Fruit fly (Drosophila melanogaster) whole organism, wandering third instar larva: ENCODE data around the gene bb8.

Experiments used
- Abd-B ChIP-seq: fragments of >200 bp; optimal IDR thresholded peaks from 2 replicates; lab custom pipeline; 2017; ENCODE audit warnings: missing biosample characterization, missing genetic modification characterization
- CG32264 ChIP-seq: fragments of 200-800 bp; sonication (Bioruptor generic); optimal IDR thresholded peaks from 2 replicates; lab custom pipeline; 2016; ENCODE audit warnings: missing biosample characterization, missing genetic modification characterization
- CG9705 ChIP-seq: fragments of 200-800 bp; sonication (Bioruptor generic); optimal IDR thresholded peaks from 2 replicates; lab custom pipeline; 2018; ENCODE audit warnings: missing biosample characterization, mild to moderate bottlenecking, missing genetic modification characterization
- CrebA ChIP-seq: fragments of 200-800 bp; sonication (Bioruptor generic); optimal IDR thresholded peaks from 2 replicates; lab custom pipeline; 2016; ENCODE audit warnings: missing biosample characterization, mild to moderate bottlenecking, missing genetic modification characterization, borderline replicate concordance
- Dfd ChIP-seq: fragments of >200 bp; optimal IDR thresholded peaks from 2 replicates; lab custom pipeline; 2017; ENCODE audit warnings: missing biosample characterization, missing genetic modification characterization
- GATAd ChIP-seq: sonication (Bioruptor generic); optimal IDR thresholded peaks from 2 replicates; lab custom pipeline; 2016; ENCODE audit warnings: missing biosample characterization, missing genetic modification characterization
- HLH106 ChIP-seq: fragments of 200-800 bp; optimal IDR thresholded peaks from 3 replicates; lab custom pipeline; 2019; ENCODE audit warnings: missing biosample characterization, mild to moderate bottlenecking, missing genetic modification characterization, moderate library complexity
- Hr78 ChIP-seq: fragments of >200 bp; optimal IDR thresholded peaks from 2 replicates; lab custom pipeline; 2017; ENCODE audit warnings: missing biosample characterization, missing genetic modification characterization
- Hr83 ChIP-seq: fragments of 200-300 bp; sonication (Bioruptor generic); optimal IDR thresholded peaks from 2 replicates; lab custom pipeline; 2016; ENCODE audit warnings: missing biosample characterization, mild to moderate bottlenecking, missing genetic modification characterization, moderate library complexity; ENCODE audit not compliant: poor library complexity, severe bottlenecking
- Jra ChIP-seq: sonication (Bioruptor generic); optimal IDR thresholded peaks from 2 replicates; lab custom pipeline; 2016; ENCODE audit warnings: missing biosample characterization, missing genetic modification characterization
- Mio ChIP-seq: sonication (Bioruptor generic); optimal IDR thresholded peaks from 2 replicates; lab custom pipeline; 2016; ENCODE audit warnings: missing biosample characterization, missing genetic modification characterization
- Myc ChIP-seq: fragments of >200 bp; optimal IDR thresholded peaks from 2 replicates; lab custom pipeline; 2017
- N ChIP-seq: fragments of >200 bp; optimal IDR thresholded peaks from 2 replicates; lab custom pipeline; 2018; ENCODE audit warnings: missing biosample characterization, missing external identifiers, missing genetic modification characterization
- OdsH ChIP-seq: fragments of 200-800 bp; sonication (Bioruptor generic); optimal IDR thresholded peaks from 2 replicates; lab custom pipeline; 2016; ENCODE audit warnings: missing biosample characterization, mild to moderate bottlenecking, missing genetic modification characterization
- Rel ChIP-seq, 2 experiments: fragments of 200-800 bp; sonication (Bioruptor generic) in 1 of 2; optimal IDR thresholded peaks; 2 replicates in 1 of 2; 3 replicates in 1 of 2; lab custom pipeline; 2016 to 2019; ENCODE audit warnings: mild to moderate bottlenecking in 2 of 2, missing biosample characterization in 2 of 2, missing genetic modification characterization in 2 of 2, moderate library complexity in 1 of 2
- Sp1 ChIP-seq: fragments of 200-800 bp; sonication (Bioruptor generic); optimal IDR thresholded peaks from 3 replicates; lab custom pipeline; 2019; ENCODE audit warnings: missing biosample characterization, mild to moderate bottlenecking, missing genetic modification characterization, moderate library complexity
- Vsx2 ChIP-seq: fragments of 200-300, 225-300 bp; sonication (Bioruptor generic); optimal IDR thresholded peaks from 2 replicates; lab custom pipeline; 2018; ENCODE audit warnings: missing biosample characterization, missing genetic modification characterization; ENCODE audit not compliant: partially characterized antibody
- br ChIP-seq: fragments of 200-800 bp; sonication (Bioruptor generic); optimal IDR thresholded peaks from 2 replicates; lab custom pipeline; 2016; ENCODE audit warnings: missing biosample characterization, missing genetic modification characterization
- dl ChIP-seq, 2 experiments: fragments of 175-275, 200-275 bp in 1 of 2; fragments of 200-275 bp in 1 of 2; sonication (Bioruptor generic); optimal IDR thresholded peaks; lab custom pipeline; 2018; ENCODE audit warnings: mild to moderate bottlenecking in 2 of 2, missing biosample characterization in 2 of 2, missing genetic modification characterization in 2 of 2, moderate library complexity in 2 of 2; ENCODE audit not compliant: partially characterized antibody in 2 of 2, insufficient read depth in 1 of 2
- dmrt93B ChIP-seq: fragments of 200-800 bp; sonication (Bioruptor generic); optimal IDR thresholded peaks from 2 replicates; lab custom pipeline; 2018; ENCODE audit warnings: missing biosample characterization, mild to moderate bottlenecking, missing genetic modification characterization
- dsf ChIP-seq: sonication (Bioruptor generic); optimal IDR thresholded peaks from 2 replicates; lab custom pipeline; 2016; ENCODE audit warnings: missing biosample characterization, missing genetic modification characterization, borderline replicate concordance
- ey ChIP-seq: fragments of 200-800 bp; sonication (Bioruptor generic); optimal IDR thresholded peaks from 2 replicates; lab custom pipeline; 2016; ENCODE audit warnings: missing biosample characterization, missing genetic modification characterization
- fru ChIP-seq: fragments of 200-800 bp; sonication (Bioruptor generic); optimal IDR thresholded peaks from 3 replicates; lab custom pipeline; 2016; ENCODE audit warnings: missing biosample characterization, mild to moderate bottlenecking, missing genetic modification characterization
- h ChIP-seq: fragments of 200-800 bp; sonication (Bioruptor generic); optimal IDR thresholded peaks from 3 replicates; lab custom pipeline; 2016; ENCODE audit warnings: missing biosample characterization, mild to moderate bottlenecking, missing genetic modification characterization
- lola ChIP-seq: fragments of >200 bp; optimal IDR thresholded peaks from 2 replicates; lab custom pipeline; 2017; ENCODE audit warnings: missing biosample characterization, missing genetic modification characterization
- pan ChIP-seq: fragments of >200 bp; optimal IDR thresholded peaks from 2 replicates; lab custom pipeline; 2017
- rgr ChIP-seq: fragments of 200-800 bp; sonication (Bioruptor generic); optimal IDR thresholded peaks from 3 replicates; lab custom pipeline; 2016; ENCODE audit warnings: missing biosample characterization, mild to moderate bottlenecking, missing genetic modification characterization
- sage ChIP-seq: fragments of 200-800 bp; sonication (Bioruptor generic); optimal IDR thresholded peaks from 2 replicates; lab custom pipeline; 2016; ENCODE audit warnings: missing biosample characterization, mild to moderate bottlenecking, missing genetic modification characterization
- sv ChIP-seq: fragments of 200-800 bp; sonication (Bioruptor generic); optimal IDR thresholded peaks from 3 replicates; lab custom pipeline; 2016; ENCODE audit warnings: missing biosample characterization, missing genetic modification characterization
- tai ChIP-seq: sonication (Bioruptor generic); optimal IDR thresholded peaks from 2 replicates; lab custom pipeline; 2016; ENCODE audit warnings: missing biosample characterization, missing genetic modification characterization
- usp ChIP-seq: fragments of >200 bp; optimal IDR thresholded peaks from 2 replicates; lab custom pipeline; 2017; ENCODE audit warnings: missing biosample characterization, missing genetic modification characterization
- woc ChIP-seq: sonication (Bioruptor generic); optimal IDR thresholded peaks from 2 replicates; lab custom pipeline; 2016; ENCODE audit warnings: missing biosample characterization, mild to moderate bottlenecking, missing genetic modification characterization

bb8 gene

dm6 chr3R:23292267-23292666, 2.3 kb upstream of the bb8 start:
- no peak for TF ChIP-seq rgr (GFP tag; lab: Kevin White, UChicago)
- TF ChIP-seq br (GFP tag; lab: Kevin White, UChicago), result no peak
- TF ChIP-seq Mio (GFP tag; lab: Kevin White, UChicago), result no peak
- TF ChIP-seq CrebA, result no peak
- TF ChIP-seq lola, result no peak
- no peak for TF ChIP-seq GATAd (GFP tag; lab: Kevin White, UChicago)
- no peak for TF ChIP-seq Dfd (GFP tag; lab: Kevin White, UChicago)
- TF ChIP-seq dl (GFP tag; optimal IDR thresholded peaks at IDR 0.05; lab: Kevin White, UChicago; ENCODE audit: insufficient read depth in 1 of 2, partially characterized antibody in 2 of 2), result no peak
- no peak for TF ChIP-seq N (GFP tag; lab: Kevin White, UChicago)

DNA sequence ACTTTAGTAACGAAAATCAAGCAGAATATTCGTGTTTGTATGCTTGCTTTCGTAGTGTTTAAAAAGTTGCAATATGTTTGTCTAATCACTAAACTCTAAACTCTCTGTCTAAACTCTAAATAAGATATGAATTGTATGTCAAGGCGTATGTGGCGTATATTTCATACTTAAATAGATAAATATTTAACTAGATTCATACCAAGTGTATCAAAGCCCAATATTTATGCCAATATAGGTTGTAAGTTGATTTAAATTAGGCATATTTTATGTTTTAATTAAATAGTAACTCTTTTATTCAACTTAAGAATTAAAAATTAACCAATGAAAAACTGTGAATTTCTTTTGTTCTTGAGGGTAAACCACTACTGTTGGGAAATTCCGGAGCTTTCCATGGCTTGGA, 2.0 kb downstream of the bb8 start, which contains the start of gene wam:
Gene wam (minus strand): TSS at position 101 of the 400 bp plus-strand sequence.
- TF ChIP-seq Vsx2 (no peak), GATAd (GFP tag; lab: Kevin White, UChicago) (no peak), dmrt93B (GFP tag; lab: Kevin White, UChicago) (no peak), HLH106 (tag; lab: Kevin White, UChicago) (no peak), Hr83 (no peak), Dfd (GFP tag; lab: Kevin White, UChicago) (no peak), CrebA (no peak), sage (GFP tag; lab: Kevin White, UChicago) (no peak), Rel (GFP tag; optimal IDR thresholded peaks at IDR 0.05; lab: Kevin White, UChicago) (no peak), Rel (tag; optimal IDR thresholded peaks at IDR 0.05; lab: Kevin White, UChicago) (no peak), pan (lab: Kevin White, UChicago) (no peak), N (GFP tag; lab: Kevin White, UChicago) (no peak), Myc (lab: Kevin White, UChicago) (no peak), usp (GFP tag; lab: Kevin White, UChicago) (no peak), Jra (GFP tag; lab: Kevin White, UChicago) (no peak), h (GFP tag; lab: Kevin White, UChicago) (no peak), ey (GFP tag; lab: Kevin White, UChicago) (no peak), CG32264 (no peak), Hr78 (GFP tag; lab: Kevin White, UChicago) (no peak), Sp1 (GFP tag; lab: Kevin White, UChicago) (no peak), OdsH (no peak)
- TF ChIP-seq, all 38 proteins: peak for 0

- TF ChIP-seq CrebA (no peak), CG9705 (GFP tag; lab: Kevin White, UChicago) (no peak), fru (GFP tag; lab: Kevin White, UChicago) (no peak), Rel (GFP tag; optimal IDR thresholded peaks at IDR 0.05; lab: Kevin White, UChicago) (no peak), Rel (tag; optimal IDR thresholded peaks at IDR 0.05; lab: Kevin White, UChicago) (no peak), woc (GFP tag; lab: Kevin White, UChicago) (no peak), sage (GFP tag; lab: Kevin White, UChicago) (no peak), OdsH (no peak), Jra (GFP tag; lab: Kevin White, UChicago) (no peak), CG32264 (no peak), Abd-B (GFP tag; lab: Kevin White, UChicago) (no peak), N (GFP tag; lab: Kevin White, UChicago) (no peak), br (GFP tag; lab: Kevin White, UChicago) (no peak), Dfd (GFP tag; lab: Kevin White, UChicago) (no peak), dsf (GFP tag; lab: Kevin White, UChicago) (no peak)
Measured at dm6 chr3R:23284256-23284655, 5.7 kb downstream of the bb8 start.

- TF ChIP-seq Myc (lab: Kevin White, UChicago) (no peak), CG32264 (no peak), CG9705 (GFP tag; lab: Kevin White, UChicago) (no peak), woc (GFP tag; lab: Kevin White, UChicago) (no peak), GATAd (GFP tag; lab: Kevin White, UChicago) (no peak), tai (GFP tag; lab: Kevin White, UChicago) (no peak), OdsH (no peak), Abd-B (GFP tag; lab: Kevin White, UChicago) (no peak), HLH106 (tag; lab: Kevin White, UChicago) (no peak), br (GFP tag; lab: Kevin White, UChicago) (no peak), Hr78 (GFP tag; lab: Kevin White, UChicago) (no peak), sv (GFP tag; lab: Kevin White, UChicago) (no peak), h (GFP tag; lab: Kevin White, UChicago) (no peak), Dfd (GFP tag; lab: Kevin White, UChicago) (no peak), Hr83 (no peak), Rel (GFP tag; optimal IDR thresholded peaks at IDR 0.05; lab: Kevin White, UChicago) (no peak), Rel (tag; optimal IDR thresholded peaks at IDR 0.05; lab: Kevin White, UChicago) (no peak)
Measured at dm6 chr3R:23283702-23284101, 6.3 kb downstream of the bb8 start, which contains the start of gene CG6763. Gene CG6763 (plus strand): TSS chr3R:23284002.
